Worm (Caenorhabditis elegans): Measurements from ENCODE around the gene hlh-29.

The hlh-29 gene

DNA sequence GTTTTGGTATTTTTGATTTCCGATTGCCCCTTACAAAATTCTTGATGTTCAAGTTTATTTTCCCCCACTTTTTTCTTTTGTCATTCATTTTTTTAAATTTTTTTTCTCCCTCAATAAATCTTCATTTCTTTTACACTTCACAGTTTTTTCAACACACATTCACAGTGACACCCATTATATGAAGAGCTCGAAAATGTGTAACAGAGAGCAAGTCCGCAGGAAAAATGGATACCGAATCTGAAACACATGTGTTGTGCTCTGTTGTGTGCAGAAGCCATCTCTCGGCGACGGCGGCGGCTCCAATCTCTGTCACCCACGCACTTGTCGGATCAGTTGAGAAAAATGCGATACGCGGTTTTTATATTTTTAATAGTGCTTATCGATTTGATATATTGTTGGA is 20.4 kb downstream of the hlh-29 start, which contains the start of gene sup-10:
Gene sup-10 (plus strand): TSS at position 277 of the 400 bp plus-strand sequence.
- TF ChIP-seq odd-2 (tag; optimal IDR thresholded peaks at IDR 0.05): no peak
- no peak for TF ChIP-seq fkh-10 (GFP tag; optimal IDR thresholded peaks at IDR 0.05)
- peak; percentile 54 for TF ChIP-seq ceh-18 (tag; optimal IDR thresholded peaks at IDR 0.05)

- TF ChIP-seq tbx-2 (tag; optimal IDR thresholded peaks at IDR 0.05) (no peak), F13H6.1 (tag; optimal IDR thresholded peaks at IDR 0.05) (no peak), mec-3 (tag; optimal IDR thresholded peaks at IDR 0.05; ENCODE audit: borderline replicate concordance) (no peak), hlh-30 (tag; optimal IDR thresholded peaks at IDR 0.05; ENCODE audit: insufficient read depth) (no peak), ztf-16 (tag; optimal IDR thresholded peaks at IDR 0.05) (no peak), syd-9 (tag; optimal IDR thresholded peaks at IDR 0.05) (no peak), ceh-45 (GFP tag; IDR thresholded peaks at IDR 0.05) (no peak), hlh-6 (tag; optimal IDR thresholded peaks at IDR 0.05) (no peak), sox-2 (GFP tag; IDR thresholded peaks at IDR 0.05) (no peak), nhr-232 (tag; optimal IDR thresholded peaks at IDR 0.05) (no peak), eyg-1 (tag; optimal IDR thresholded peaks at IDR 0.05) (no peak), gmeb-2 (tag; optimal IDR thresholded peaks at IDR 0.05) (no peak), T23F11.4 (GFP tag; optimal IDR thresholded peaks at IDR 0.05) (no peak), sdc-2 (tag; optimal IDR thresholded peaks at IDR 0.05) (no peak), unc-86 (tag; optimal IDR thresholded peaks at IDR 0.05) (no peak), K02D7.2 (tag; optimal IDR thresholded peaks at IDR 0.05) (no peak), ceh-6 (GFP tag; optimal IDR thresholded peaks at IDR 0.05) (no peak)
Observed at ce11 chrX:17527377-17527776, 21.1 kb downstream of the hlh-29 start.

DNA sequence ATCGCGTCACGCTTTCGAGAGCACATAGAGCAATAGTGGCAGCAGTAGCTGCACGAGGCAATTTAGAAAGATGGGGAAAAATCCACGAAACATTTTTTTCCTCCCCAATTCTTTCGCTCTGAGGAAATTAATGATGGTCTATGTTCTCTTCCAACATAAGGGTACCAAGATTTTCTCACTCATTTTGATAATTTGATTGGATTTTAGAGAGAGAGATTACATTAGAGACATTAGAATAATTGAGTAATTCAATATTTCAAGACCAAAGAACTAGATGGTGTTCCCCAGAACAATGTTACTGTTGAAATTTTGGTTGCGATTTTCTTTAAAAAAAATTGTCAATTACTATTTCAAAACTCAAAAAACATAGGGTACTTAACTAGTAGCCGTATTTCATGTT is 27.0 kb downstream of the hlh-29 start:
- no peak for TF ChIP-seq ceh-18 (tag; optimal IDR thresholded peaks at IDR 0.05)
- peak; percentile 55 for TF ChIP-seq unc-42 (tag; optimal IDR thresholded peaks at IDR 0.05)

ce11 chrX:17519476-17519875 is 29.0 kb downstream of the hlh-29 start:
- TF ChIP-seq elt-2 (tag; optimal IDR thresholded peaks at IDR 0.05) (no peak), ceh-14 (tag; optimal IDR thresholded peaks at IDR 0.05) (peak; percentile 18), zip-5 (tag; optimal IDR thresholded peaks at IDR 0.05) (no peak), ref-2 (tag; optimal IDR thresholded peaks at IDR 0.05) (peak; percentile 2), C08G9.2 (tag; optimal IDR thresholded peaks at IDR 0.05) (peak; percentile 37), fax-1 (tag; optimal IDR thresholded peaks at IDR 0.05) (no peak), ceh-31 (tag; optimal IDR thresholded peaks at IDR 0.05) (peak; percentile 29), ceh-6 (GFP tag; optimal IDR thresholded peaks at IDR 0.05) (no peak), sdc-2 (tag; optimal IDR thresholded peaks at IDR 0.05) (peak; percentile 29), hlh-6 (tag; optimal IDR thresholded peaks at IDR 0.05) (peak; percentile 12), tbx-2 (tag; optimal IDR thresholded peaks at IDR 0.05) (peak; percentile 51), F13H6.1 (tag; optimal IDR thresholded peaks at IDR 0.05) (no peak), unc-42 (tag; optimal IDR thresholded peaks at IDR 0.05) (peak; percentile 79), ceh-34 (tag; optimal IDR thresholded peaks at IDR 0.05) (peak; percentile 34), ceh-18 (tag; optimal IDR thresholded peaks at IDR 0.05) (peak; percentile 61)

DNA sequence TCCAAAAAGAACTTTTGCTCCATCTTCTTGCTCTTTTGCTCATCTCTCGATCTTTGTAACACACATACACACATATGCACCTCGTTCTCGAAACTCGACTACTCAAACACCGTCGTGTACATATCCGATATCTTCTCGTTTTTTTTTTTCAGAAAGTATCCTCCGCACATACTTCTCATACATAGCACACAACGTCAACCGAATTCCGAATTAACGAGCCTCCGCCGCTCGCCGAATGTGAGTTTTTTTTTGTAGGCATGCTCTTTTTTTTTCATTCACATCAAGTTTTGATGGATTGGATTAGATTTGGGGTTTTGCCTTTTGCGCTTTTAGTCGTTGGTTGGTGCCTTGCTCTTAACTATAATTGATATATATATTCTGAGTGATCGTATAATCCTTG is 30.1 kb downstream of the hlh-29 start:
- TF ChIP-seq ztf-16 (tag; optimal IDR thresholded peaks at IDR 0.05): no peak
- TF ChIP-seq eyg-1 (tag; optimal IDR thresholded peaks at IDR 0.05): no peak
- TF ChIP-seq C08G9.2 (tag; optimal IDR thresholded peaks at IDR 0.05): no peak
- TF ChIP-seq ceh-22 (tag; optimal IDR thresholded peaks at IDR 0.05): no peak
- no peak for TF ChIP-seq fkh-6 (tag; optimal IDR thresholded peaks at IDR 0.05)
- TF ChIP-seq ets-4 (tag; optimal IDR thresholded peaks at IDR 0.05): no peak
- no peak for TF ChIP-seq lin-11 (tag; optimal IDR thresholded peaks at IDR 0.05)
- no peak for TF ChIP-seq tbx-2 (tag; optimal IDR thresholded peaks at IDR 0.05)
- no peak for TF ChIP-seq rnt-1 (tag; optimal IDR thresholded peaks at IDR 0.05)
- TF ChIP-seq npax-4 (tag; optimal IDR thresholded peaks at IDR 0.05): no peak

Data from whole organism, late embryonic.